Worm (Caenorhabditis elegans) whole organism, L2 larva: ENCODE data around the gene VW02B12L.2.

Source experiments
- C34F6.9 ChIP-seq: fragments of 150-350 bp; optimal IDR thresholded peaks from 2 replicates; lab custom pipeline; 2014; ENCODE audit warnings: missing biosample characterization, missing genetic modification characterization
- F13H6.1 ChIP-seq: sonication (generic microtip); optimal IDR thresholded peaks from 2 replicates; lab custom pipeline; 2016; ENCODE audit warnings: missing genetic modification characterization, missing compliant biosample characterization
- R02D3.7 ChIP-seq: fragments of 150-350 bp; optimal IDR thresholded peaks from 2 replicates; lab custom pipeline; 2014; ENCODE audit warnings: missing biosample characterization, missing genetic modification characterization
- Y55F3AM.14 ChIP-seq: fragments of 200-800 bp; sonication (Bioruptor generic); optimal IDR thresholded peaks from 2 replicates; lab custom pipeline; 2018; ENCODE audit warnings: mild to moderate bottlenecking, missing genetic modification characterization, missing compliant biosample characterization
- ZK546.5 ChIP-seq: sonication (generic microtip); optimal IDR thresholded peaks from 2 replicates; lab custom pipeline; 2017; ENCODE audit warnings: missing biosample characterization, missing genetic modification characterization
- aly-2 ChIP-seq: fragments of 150-350 bp; optimal IDR thresholded peaks from 2 replicates; lab custom pipeline; 2014; ENCODE audit warnings: missing biosample characterization, missing genetic modification characterization
- ama-1 ChIP-seq: fragments of 150-350 bp; optimal IDR thresholded peaks from 2 replicates; lab custom pipeline; 2018; ENCODE audit warnings: inconsistent platforms
- blmp-1 ChIP-seq: sonication (generic microtip); optimal IDR thresholded peaks from 2 replicates; lab custom pipeline; 2017; ENCODE audit warnings: missing genetic modification characterization, mild to moderate bottlenecking, missing compliant biosample characterization, antibody characterized with exemption, moderate library complexity; ENCODE audit not compliant: insufficient read depth
- ceh-16 ChIP-seq: fragments of 150-350 bp; optimal IDR thresholded peaks from 2 replicates; lab custom pipeline; 2014; ENCODE audit warnings: missing biosample characterization, missing genetic modification characterization
- ceh-82 ChIP-seq: fragments of 150-350 bp; optimal IDR thresholded peaks from 2 replicates; lab custom pipeline; 2014; ENCODE audit warnings: missing biosample characterization, missing genetic modification characterization
- crh-2 ChIP-seq: sonication (generic microtip); optimal IDR thresholded peaks from 2 replicates; lab custom pipeline; 2017; ENCODE audit warnings: missing biosample characterization, missing genetic modification characterization
- dmd-4 ChIP-seq: sonication (generic microtip); optimal IDR thresholded peaks from 2 replicates; lab custom pipeline; 2017; ENCODE audit warnings: missing biosample characterization, missing genetic modification characterization
- egl-27 ChIP-seq: sonication (generic microtip); optimal IDR thresholded peaks from 3 replicates; lab custom pipeline; 2017; ENCODE audit warnings: missing biosample characterization, missing genetic modification reagents, missing genetic modification characterization
- elt-1 ChIP-seq: fragments of 150-350 bp; optimal IDR thresholded peaks from 2 replicates; lab custom pipeline; 2014; ENCODE audit warnings: missing biosample characterization, missing genetic modification characterization
- fos-1 ChIP-seq: fragments of 150-350 bp; optimal IDR thresholded peaks from 2 replicates; lab custom pipeline; 2014; ENCODE audit warnings: missing biosample characterization, missing genetic modification characterization
- gmeb-1 ChIP-seq: fragments of 150-350 bp; optimal IDR thresholded peaks from 2 replicates; lab custom pipeline; 2014; ENCODE audit warnings: missing biosample characterization, missing genetic modification characterization
- lin-11 ChIP-seq: fragments of 150-350 bp; sonication (generic microtip); optimal IDR thresholded peaks from 2 replicates; lab custom pipeline; 2014; ENCODE audit warnings: missing biosample characterization, missing genetic modification characterization, inconsistent platforms, mixed read lengths
- lin-13 ChIP-seq: fragments of 150-350 bp; optimal IDR thresholded peaks from 2 replicates; lab custom pipeline; 2014; ENCODE audit warnings: missing biosample characterization, missing genetic modification reagents, missing genetic modification characterization
- lin-39 ChIP-seq: fragments of 150-350 bp; optimal IDR thresholded peaks from 2 replicates; lab custom pipeline; 2014; ENCODE audit warnings: missing biosample characterization, missing genetic modification reagents, missing genetic modification characterization
- lsy-2 ChIP-seq, 2 experiments: fragments of 150-350 bp in 1 of 2; sonication (generic microtip) in 1 of 2; optimal IDR thresholded peaks; 2 replicates each; lab custom pipeline; 2014 to 2017; ENCODE audit warnings: missing biosample characterization in 2 of 2, missing genetic modification characterization in 2 of 2
- mab-5 ChIP-seq: fragments of 150-350 bp; optimal IDR thresholded peaks from 2 replicates; lab custom pipeline; 2014; ENCODE audit warnings: missing biosample characterization, missing genetic modification characterization
- mbf-1 ChIP-seq: sonication (generic microtip); optimal IDR thresholded peaks from 2 replicates; lab custom pipeline; 2017; ENCODE audit warnings: missing biosample characterization, missing genetic modification characterization
- mdl-1 ChIP-seq, 2 experiments: fragments of 150-350 bp in 1 of 2; sonication (generic microtip) in 1 of 2; optimal IDR thresholded peaks; 2 replicates each; lab custom pipeline; 2017; ENCODE audit warnings: missing biosample characterization in 2 of 2, missing genetic modification characterization in 2 of 2
- nhr-10 ChIP-seq: sonication (generic microtip); optimal IDR thresholded peaks from 2 replicates; lab custom pipeline; 2017; ENCODE audit warnings: missing biosample characterization, missing genetic modification characterization
- nhr-11 ChIP-seq: fragments of 150-350 bp; optimal IDR thresholded peaks from 2 replicates; lab custom pipeline; 2014; ENCODE audit warnings: missing biosample characterization, missing genetic modification characterization
- nhr-12 ChIP-seq: fragments of 150-350 bp; optimal IDR thresholded peaks from 2 replicates; lab custom pipeline; 2014; ENCODE audit warnings: missing biosample characterization, missing genetic modification characterization
- nhr-129 ChIP-seq: fragments of 150-350 bp; optimal IDR thresholded peaks from 2 replicates; lab custom pipeline; 2014; ENCODE audit warnings: missing biosample characterization, missing genetic modification characterization
- nhr-21 ChIP-seq: fragments of 150-350 bp; optimal IDR thresholded peaks from 2 replicates; lab custom pipeline; 2014; ENCODE audit warnings: missing biosample characterization, missing genetic modification characterization
- nhr-23 ChIP-seq: fragments of 150-350 bp; optimal IDR thresholded peaks from 2 replicates; lab custom pipeline; 2014; ENCODE audit warnings: missing biosample characterization, missing genetic modification reagents, missing genetic modification characterization
- nhr-237 ChIP-seq: fragments of 150-350 bp; optimal IDR thresholded peaks from 2 replicates; lab custom pipeline; 2014; ENCODE audit warnings: missing biosample characterization, missing genetic modification characterization
- nhr-25 ChIP-seq: fragments of 150-350 bp; sonication (generic microtip); optimal IDR thresholded peaks from 3 replicates; lab custom pipeline; 2014; ENCODE audit warnings: missing biosample characterization, missing genetic modification characterization
- nhr-6 ChIP-seq: fragments of 150-350 bp; optimal IDR thresholded peaks from 2 replicates; lab custom pipeline; 2014; ENCODE audit warnings: missing biosample characterization, missing genetic modification characterization
- nhr-77 ChIP-seq: fragments of 150-350 bp; optimal IDR thresholded peaks from 2 replicates; lab custom pipeline; 2014; ENCODE audit warnings: missing biosample characterization, missing genetic modification characterization
- peb-1 ChIP-seq: fragments of 150-350 bp; optimal IDR thresholded peaks from 2 replicates; lab custom pipeline; 2014; ENCODE audit warnings: missing biosample characterization, missing genetic modification characterization
- sem-4 ChIP-seq: fragments of 150-350 bp; optimal IDR thresholded peaks from 2 replicates; lab custom pipeline; 2014; ENCODE audit warnings: missing biosample characterization, missing genetic modification reagents, missing genetic modification characterization
- skn-1 ChIP-seq: sonication (generic microtip); optimal IDR thresholded peaks from 2 replicates; lab custom pipeline; 2017; ENCODE audit warnings: missing biosample characterization, missing genetic modification characterization
- sma-3 ChIP-seq: sonication (generic microtip); optimal IDR thresholded peaks from 2 replicates; lab custom pipeline; 2016; ENCODE audit warnings: missing genetic modification reagents, missing genetic modification characterization, missing compliant biosample characterization
- sma-9 ChIP-seq, 2 experiments: fragments of 150-350 bp in 1 of 2; sonication (generic microtip) in 1 of 2; optimal IDR thresholded peaks; 2 replicates each; lab custom pipeline; 2014 to 2016; ENCODE audit warnings: missing genetic modification characterization in 2 of 2, mild to moderate bottlenecking in 1 of 2, missing biosample characterization in 1 of 2, missing compliant biosample characterization in 1 of 2, missing genetic modification reagents in 1 of 2, moderate library complexity in 1 of 2
- unc-39 ChIP-seq: fragments of 150-350 bp; optimal IDR thresholded peaks from 2 replicates; lab custom pipeline; 2014; ENCODE audit warnings: missing biosample characterization, missing genetic modification characterization
- unc-55 ChIP-seq: fragments of 150-350 bp; sonication (generic microtip); optimal IDR thresholded peaks from 3 replicates; lab custom pipeline; 2014; ENCODE audit warnings: missing biosample characterization, missing genetic modification reagents, missing genetic modification characterization
- unc-62 ChIP-seq: fragments of 150-350 bp; optimal IDR thresholded peaks from 2 replicates; lab custom pipeline; 2014; ENCODE audit warnings: missing biosample characterization, missing genetic modification reagents, missing genetic modification characterization
- zag-1 ChIP-seq: fragments of 150-350 bp; optimal IDR thresholded peaks from 2 replicates; lab custom pipeline; 2014; ENCODE audit warnings: missing biosample characterization, missing genetic modification characterization
- ztf-1 ChIP-seq: fragments of 200-800 bp; sonication (Bioruptor generic); conservative IDR thresholded peaks from 2 replicates; pipeline ENCODE4 v1.3.6; 2022; ENCODE audit warnings: missing genetic modification characterization, missing compliant biosample characterization
- ztf-11 ChIP-seq: sonication (generic microtip); optimal IDR thresholded peaks from 2 replicates; lab custom pipeline; 2017; ENCODE audit warnings: missing biosample characterization, missing genetic modification characterization
- ztf-4 ChIP-seq: fragments of 150-350 bp; optimal IDR thresholded peaks from 2 replicates; lab custom pipeline; 2014; ENCODE audit warnings: missing biosample characterization, missing genetic modification characterization

The VW02B12L.2 gene

ce11 chrII:11469574-11470108 is 29.5 kb upstream of the VW02B12L.2 start, which contains the start of gene cisd-1:
TSS of gene cisd-1 (minus strand) at chrII:11469624.
- TF ChIP-seq zag-1 (tag; lab: Kevin White, UChicago) = no peak
- TF ChIP-seq ztf-1 (GFP tag; lab: Robert Waterston, UW) = no peak
- no peak for TF ChIP-seq lin-13 (GFP tag; lab: Kevin White, UChicago)
- no peak for TF ChIP-seq mbf-1 (tag; lab: Kevin White, UChicago)
- TF ChIP-seq peb-1 = no peak
- TF ChIP-seq fos-1 (tag; lab: Kevin White, UChicago) = peak; percentile 58
- TF ChIP-seq skn-1 (tag; lab: Kevin White, UChicago) = no peak
- peak; percentile 17 for TF ChIP-seq sma-9 (GFP tag; optimal IDR thresholded peaks at IDR 0.05; lab: Kevin White, UChicago)
- no peak for TF ChIP-seq sma-9 (tag; optimal IDR thresholded peaks at IDR 0.05; lab: Kevin White, UChicago)
- TF ChIP-seq nhr-6 (tag; lab: Kevin White, UChicago) = no peak
- TF ChIP-seq lsy-2 (tag; optimal IDR thresholded peaks at IDR 0.05; lab: Kevin White, UChicago) = peak in 1 of 2 experiments; percentile 14
- TF ChIP-seq unc-55 = no peak
- no peak for TF ChIP-seq lin-39 (tag; lab: Kevin White, UChicago)
- TF ChIP-seq unc-62 = no peak
- peak; percentile 21 for TF ChIP-seq C34F6.9 (tag; lab: Kevin White, UChicago)
- TF ChIP-seq crh-2 (tag; lab: Kevin White, UChicago) = peak; percentile 40
- no peak for TF ChIP-seq nhr-11 (tag; lab: Kevin White, UChicago)
- TF ChIP-seq ceh-16 (tag; lab: Kevin White, UChicago) = no peak

- TF ChIP-seq nhr-21 (no peak), lin-39 (tag; lab: Kevin White, UChicago) (no peak), ama-1 (no peak), C34F6.9 (tag; lab: Kevin White, UChicago) (no peak), Y55F3AM.14 (GFP tag; lab: Kevin White, UChicago) (no peak)
- TF ChIP-seq, all 48 proteins: peak for 0
Measured at ce11 chrII:11467541-11467940, 27.4 kb upstream of the VW02B12L.2 start, which contains the start of gene klp-17. TSS of gene klp-17 (minus strand) at chrII:11467641.

- TF ChIP-seq unc-62 (no peak), ZK546.5 (tag; lab: Kevin White, UChicago) (no peak), mdl-1 (tag; optimal IDR thresholded peaks at IDR 0.05; lab: Kevin White, UChicago) (no peak), ama-1 (no peak), dmd-4 (tag; lab: Kevin White, UChicago) (no peak), lin-39 (tag; lab: Kevin White, UChicago) (no peak), ztf-11 (tag; lab: Kevin White, UChicago) (no peak), nhr-11 (tag; lab: Kevin White, UChicago) (no peak), fos-1 (tag; lab: Kevin White, UChicago) (peak; percentile 68), F13H6.1 (tag; lab: Kevin White, UChicago) (peak; percentile 75), ceh-82 (tag; lab: Kevin White, UChicago) (no peak), nhr-6 (tag; lab: Kevin White, UChicago) (no peak), mbf-1 (tag; lab: Kevin White, UChicago) (no peak), unc-55 (peak; percentile 50), zag-1 (tag; lab: Kevin White, UChicago) (no peak), nhr-25 (peak; percentile 73), nhr-10 (tag; lab: Kevin White, UChicago) (no peak), nhr-129 (peak; percentile 70), Y55F3AM.14 (GFP tag; lab: Kevin White, UChicago) (no peak), elt-1 (tag; lab: Kevin White, UChicago) (no peak), nhr-12 (tag; lab: Kevin White, UChicago) (no peak), mab-5 (tag; lab: Kevin White, UChicago) (no peak), ceh-16 (tag; lab: Kevin White, UChicago) (no peak), ztf-1 (GFP tag; lab: Robert Waterston, UW) (no peak), nhr-77 (no peak), aly-2 (tag; lab: Kevin White, UChicago) (no peak), nhr-23 (tag; lab: Kevin White, UChicago) (no peak), skn-1 (tag; lab: Kevin White, UChicago) (no peak), crh-2 (tag; lab: Kevin White, UChicago) (peak; percentile 39), nhr-237 (tag; lab: Kevin White, UChicago) (no peak), C34F6.9 (tag; lab: Kevin White, UChicago) (peak; percentile 77), peb-1 (no peak), lin-11 (tag; lab: Kevin White, UChicago) (no peak), lin-13 (GFP tag; lab: Kevin White, UChicago) (peak; percentile 20), sma-3 (GFP tag; lab: Kevin White, UChicago) (peak; percentile 40), nhr-21 (peak; percentile 48), ztf-4 (tag; lab: Kevin White, UChicago) (no peak), lsy-2 (tag; optimal IDR thresholded peaks at IDR 0.05; lab: Kevin White, UChicago) (peak in 1 of 2 experiments; percentile 70), unc-39 (tag; lab: Kevin White, UChicago) (no peak), egl-27 (tag; lab: Kevin White, UChicago) (no peak), sem-4 (tag; lab: Kevin White, UChicago) (peak; percentile 77), gmeb-1 (tag; lab: Kevin White, UChicago) (no peak), blmp-1 (peak; percentile 70), R02D3.7 (tag; lab: Kevin White, UChicago) (no peak)
Measured at ce11 chrII:11464427-11464944, 24.4 kb upstream of the VW02B12L.2 start, which contains the start of the genes aars-1 and rga-1. TSS of gene aars-1 (minus strand) at chrII:11464497. TSS of gene rga-1 (plus strand) at chrII:11464894.
